Worm (Caenorhabditis elegans) whole organism, midembryonic: Measurements from ENCODE around the gene F07C4.6.

Experiments
- T22C8.4 ChIP-seq: fragments of 200-800 bp; sonication (Bioruptor generic); IDR thresholded peaks from 2 replicates; pipeline ENCODE4 v1.3.6; 2022; ENCODE audit warnings: missing genetic modification characterization, missing compliant biosample characterization
- tab-1 ChIP-seq: fragments of 200-800 bp; sonication (Bioruptor generic); IDR thresholded peaks from 2 replicates; pipeline ENCODE4 v1.3.6; 2022; ENCODE audit warnings: missing genetic modification characterization, missing compliant biosample characterization

ce11 chrV:7653567-7653966 lies 26.9 kb downstream of the F07C4.6 start, which contains the start of gene srh-200:
- TF ChIP-seq tab-1 (GFP tag; lab: Robert Waterston, UW) (no peak), T22C8.4 (GFP tag; lab: Robert Waterston, UW) (no peak)
